Fruit fly (Drosophila melanogaster) whole organism, wandering third instar larva: Measurements from ENCODE around the gene CG45263.

ENCODE experiments used
- Abd-B ChIP-seq: fragments of >200 bp; optimal IDR thresholded peaks from 2 replicates; lab custom pipeline; 2017; ENCODE audit warnings: missing biosample characterization, missing genetic modification characterization
- CrebA ChIP-seq: fragments of 200-800 bp; sonication (Bioruptor generic); optimal IDR thresholded peaks from 2 replicates; lab custom pipeline; 2016; ENCODE audit warnings: missing biosample characterization, mild to moderate bottlenecking, missing genetic modification characterization, borderline replicate concordance
- Hnf4 ChIP-seq: fragments of 200-800 bp; sonication (Bioruptor generic); optimal IDR thresholded peaks from 2 replicates; lab custom pipeline; 2016; ENCODE audit warnings: missing biosample characterization, mild to moderate bottlenecking, missing genetic modification characterization
- Hr78 ChIP-seq: fragments of >200 bp; optimal IDR thresholded peaks from 2 replicates; lab custom pipeline; 2017; ENCODE audit warnings: missing biosample characterization, missing genetic modification characterization
- Jra ChIP-seq: sonication (Bioruptor generic); optimal IDR thresholded peaks from 2 replicates; lab custom pipeline; 2016; ENCODE audit warnings: missing biosample characterization, missing genetic modification characterization
- Myc ChIP-seq: fragments of >200 bp; optimal IDR thresholded peaks from 2 replicates; lab custom pipeline; 2017
- OdsH ChIP-seq: fragments of 200-800 bp; sonication (Bioruptor generic); optimal IDR thresholded peaks from 2 replicates; lab custom pipeline; 2016; ENCODE audit warnings: missing biosample characterization, mild to moderate bottlenecking, missing genetic modification characterization
- Vsx2 ChIP-seq: fragments of 200-300, 225-300 bp; sonication (Bioruptor generic); optimal IDR thresholded peaks from 2 replicates; lab custom pipeline; 2018; ENCODE audit warnings: missing biosample characterization, missing genetic modification characterization; ENCODE audit not compliant: partially characterized antibody
- ey ChIP-seq: fragments of 200-800 bp; sonication (Bioruptor generic); optimal IDR thresholded peaks from 2 replicates; lab custom pipeline; 2016; ENCODE audit warnings: missing biosample characterization, missing genetic modification characterization
- h ChIP-seq: fragments of 200-800 bp; sonication (Bioruptor generic); optimal IDR thresholded peaks from 3 replicates; lab custom pipeline; 2016; ENCODE audit warnings: missing biosample characterization, mild to moderate bottlenecking, missing genetic modification characterization
- pan ChIP-seq: fragments of >200 bp; optimal IDR thresholded peaks from 2 replicates; lab custom pipeline; 2017
- psq ChIP-seq: fragments of 200-800 bp; sonication (Bioruptor generic); optimal IDR thresholded peaks from 3 replicates; lab custom pipeline; 2017; ENCODE audit warnings: missing biosample characterization, mild to moderate bottlenecking, missing genetic modification characterization, moderate library complexity

dm6 chr3R:8340675-8341275 lies 136.6 kb downstream of the CG45263 start, which contains the start of the genes COX7A and Arl2:
- no peak for TF ChIP-seq Abd-B (GFP tag; lab: Kevin White, UChicago)
- TF ChIP-seq psq = no peak
- TF ChIP-seq pan (lab: Kevin White, UChicago) = no peak
- no peak for TF ChIP-seq ey
- no peak for TF ChIP-seq Hnf4
- no peak for TF ChIP-seq OdsH (GFP tag; lab: Kevin White, UChicago)
- no peak for TF ChIP-seq Jra (GFP tag; lab: Kevin White, UChicago)
- no peak for TF ChIP-seq h (GFP tag; lab: Kevin White, UChicago)
- no peak for TF ChIP-seq Myc (lab: Kevin White, UChicago)
- no peak for TF ChIP-seq Hr78 (GFP tag; lab: Kevin White, UChicago)
- no peak for TF ChIP-seq Vsx2
- no peak for TF ChIP-seq CrebA
